Fruit fly (Drosophila melanogaster): ENCODE data around the gene Ranbp21.

The Ranbp21 gene

dm6 chrX:19601644-19602043, 50.4 kb downstream of the Ranbp21 start, which contains the start of gene CG14220 (continued):
- TF ChIP-seq CG31388 (GFP tag; optimal IDR thresholded peaks at IDR 0.05), result no peak
- TF ChIP-seq CG42726 (GFP tag; IDR thresholded peaks at IDR 0.05; ENCODE audit: partially characterized antibody), result peak; percentile 90
- TF ChIP-seq zfh1 (GFP tag; IDR thresholded peaks at IDR 0.05), result 0 out of 3 replicates have a peak, but pooled peaks have one; percentile 16
- peak; percentile 60 for TF ChIP-seq cg (GFP tag; optimal IDR thresholded peaks at IDR 0.05)
- TF ChIP-seq dysf (GFP tag; IDR thresholded peaks at IDR 0.05), result no peak
- TF ChIP-seq Bteb2 (GFP tag; optimal IDR thresholded peaks at IDR 0.05), result no peak
- peak; percentile 90 for TF ChIP-seq CG14860 (GFP tag; IDR thresholded peaks at IDR 0.05; ENCODE audit: partially characterized antibody)
- TF ChIP-seq HmgZ (tag; optimal IDR thresholded peaks at IDR 0.05), result peak; percentile 66
- peak; percentile 93 for TF ChIP-seq Sry-δ (GFP tag; optimal IDR thresholded peaks at IDR 0.05)
- TF ChIP-seq oc (tag; optimal IDR thresholded peaks at IDR 0.05), result no peak
- TF ChIP-seq Sox102F (GFP tag; optimal IDR thresholded peaks at IDR 0.05), result no peak
- no peak for TF ChIP-seq mirr (GFP tag; optimal IDR thresholded peaks at IDR 0.05)
- TF ChIP-seq CG17361 (GFP tag; IDR thresholded peaks at IDR 0.05), result no peak
- TF ChIP-seq ash1 (GFP tag; optimal IDR thresholded peaks at IDR 0.05), result no peak
- no peak for TF ChIP-seq CG18599 (GFP tag; optimal IDR thresholded peaks at IDR 0.05)
- TF ChIP-seq CG17829 (tag; optimal IDR thresholded peaks at IDR 0.05), result peak; percentile 37
- no peak for TF ChIP-seq CG1602 (GFP tag; optimal IDR thresholded peaks at IDR 0.05)
- peak; percentile 97 for TF ChIP-seq bbx (GFP tag; IDR thresholded peaks at IDR 0.05; ENCODE audit: partially characterized antibody)
- TF ChIP-seq CG11723 (GFP tag; optimal IDR thresholded peaks at IDR 0.05), result no peak
- no peak for TF ChIP-seq CG32772 (GFP tag; IDR thresholded peaks at IDR 0.05)
- TF ChIP-seq CG13894 (tag; optimal IDR thresholded peaks at IDR 0.05), result peak; percentile 40
- peak; percentile 94 for TF ChIP-seq ato (GFP tag; IDR thresholded peaks at IDR 0.05; ENCODE audit: partially characterized antibody)
- no peak for TF ChIP-seq CG10565 (GFP tag; optimal IDR thresholded peaks at IDR 0.05)
- TF ChIP-seq CG4854 (GFP tag; optimal IDR thresholded peaks at IDR 0.05), result no peak
- no peak for TF ChIP-seq ems (GFP tag; optimal IDR thresholded peaks at IDR 0.05)
- TF ChIP-seq CG17186 (GFP tag; optimal IDR thresholded peaks at IDR 0.05), result peak; percentile 43
- no peak for TF ChIP-seq CG16863 (GFP tag; optimal IDR thresholded peaks at IDR 0.05)
- no peak for TF ChIP-seq NFAT (GFP tag; IDR thresholded peaks at IDR 0.05)
- peak; percentile 63 for TF ChIP-seq YL-1 (GFP tag; optimal IDR thresholded peaks at IDR 0.05)
- peak; percentile 97 for TF ChIP-seq CG6791 (GFP tag; IDR thresholded peaks at IDR 0.05; ENCODE audit: partially characterized antibody)
- TF ChIP-seq CG3281 (GFP tag; optimal IDR thresholded peaks at IDR 0.05), result peak; percentile 20
- TF ChIP-seq odd (GFP tag; optimal IDR thresholded peaks at IDR 0.05), result no peak
- TF ChIP-seq CG4617 (GFP tag; optimal IDR thresholded peaks at IDR 0.05; ENCODE audit: borderline replicate concordance), result peak; percentile 43
- TF ChIP-seq Dref (GFP tag; IDR thresholded peaks at IDR 0.05), result peak; percentile 99
- peak; percentile 85; the same call in 2 of the 3 replicates for TF ChIP-seq Doc3 (GFP tag; IDR thresholded peaks at IDR 0.05; ENCODE audit: partially characterized antibody)
- peak; percentile 94 for TF ChIP-seq Opbp (GFP tag; IDR thresholded peaks at IDR 0.05; ENCODE audit: partially characterized antibody)
- TF ChIP-seq amos (GFP tag; IDR thresholded peaks at IDR 0.05; ENCODE audit: partially characterized antibody), result peak; percentile 95
- no peak for TF ChIP-seq CG10274 (GFP tag; optimal IDR thresholded peaks at IDR 0.05)
- no peak for TF ChIP-seq mam (GFP tag; optimal IDR thresholded peaks at IDR 0.05)
- no peak for TF ChIP-seq CG12155 (GFP tag; optimal IDR thresholded peaks at IDR 0.05)
- TF ChIP-seq CG11456 (GFP tag; IDR thresholded peaks at IDR 0.05), result no peak
- no peak for TF ChIP-seq abd-A (tag; optimal IDR thresholded peaks at IDR 0.05)
- TF ChIP-seq Ravus (GFP tag; IDR thresholded peaks at IDR 0.05), result no peak
- TF ChIP-seq CG14667 (GFP tag; IDR thresholded peaks at IDR 0.05), result no peak
- TF ChIP-seq tna (GFP tag; IDR thresholded peaks at IDR 0.05; ENCODE audit: partially characterized antibody), result peak; percentile 94
- TF ChIP-seq CG32767 (GFP tag; IDR thresholded peaks at IDR 0.05), result peak; percentile 45; the same call in 1 of the 2 replicates
- peak; percentile 83 for TF ChIP-seq stwl (tag; optimal IDR thresholded peaks at IDR 0.05)
- no peak for TF ChIP-seq Adf1 (GFP tag; IDR thresholded peaks at IDR 0.05)
- TF ChIP-seq p53 (GFP tag; optimal IDR thresholded peaks at IDR 0.05), result no peak
- TF ChIP-seq CG7839 (tag; optimal IDR thresholded peaks at IDR 0.05), result no peak

Data from whole organism, embryonic.